Fruit fly (Drosophila melanogaster) whole organism, embryonic: ENCODE results near the gene CG34297.

Experiments used
- Abd-B ChIP-seq: fragments of 200-800 bp; sonication (Bioruptor generic); optimal IDR thresholded peaks from 2 replicates; lab custom pipeline; 2018; ENCODE audit warnings: missing biosample characterization, mild to moderate bottlenecking, missing genetic modification characterization, moderate library complexity
- Asciz ChIP-seq: fragments of 200-800 bp; sonication (Bioruptor generic); optimal IDR thresholded peaks from 2 replicates; lab custom pipeline; 2017; ENCODE audit warnings: missing biosample characterization, mild to moderate bottlenecking, missing genetic modification characterization, missing genetic modification reagents
- Atf-2 ChIP-seq: fragments of 200-800 bp; sonication (Bioruptor generic); optimal IDR thresholded peaks from 2 replicates; lab custom pipeline; 2016; ENCODE audit warnings: missing biosample characterization, missing genetic modification characterization
- Blimp-1 ChIP-seq: fragments of 200-800 bp; sonication (Bioruptor generic); optimal IDR thresholded peaks from 3 replicates; lab custom pipeline; 2018; ENCODE audit warnings: missing biosample characterization, missing genetic modification characterization, mild to moderate bottlenecking, moderate library complexity, missing genetic modification reagents
- CG10147 ChIP-seq: fragments of 200-800 bp; sonication (Bioruptor generic); optimal IDR thresholded peaks from 2 replicates; lab custom pipeline; 2019; ENCODE audit warnings: missing biosample characterization, mild to moderate bottlenecking, missing genetic modification characterization, moderate library complexity
- CG10274 ChIP-seq: fragments of 200-800 bp; sonication (Bioruptor generic); optimal IDR thresholded peaks from 3 replicates; lab custom pipeline; 2017; ENCODE audit warnings: missing biosample characterization, mild to moderate bottlenecking, missing genetic modification characterization
- CG12155 ChIP-seq: fragments of 200-800 bp; sonication (Bioruptor generic); optimal IDR thresholded peaks from 3 replicates; lab custom pipeline; 2016; ENCODE audit warnings: missing biosample characterization, missing genetic modification characterization
- CG12942 ChIP-seq: fragments of 200-800 bp; sonication (Bioruptor generic); optimal IDR thresholded peaks from 3 replicates; lab custom pipeline; 2016; ENCODE audit warnings: missing biosample characterization, missing genetic modification characterization
- CG14050 ChIP-seq: fragments of 200-800 bp; sonication (Bioruptor generic); IDR thresholded peaks from 3 replicates; pipeline ENCODE4 v1.3.6; 2022; ENCODE audit warnings: missing biosample characterization, missing genetic modification characterization
- CG15601 ChIP-seq: fragments of 200-800 bp; sonication (Bioruptor generic); optimal IDR thresholded peaks from 3 replicates; lab custom pipeline; 2019; ENCODE audit warnings: missing biosample characterization, mild to moderate bottlenecking, missing genetic modification characterization, moderate library complexity
- CG16863 ChIP-seq: fragments of 200-800 bp; sonication (Bioruptor generic); optimal IDR thresholded peaks from 3 replicates; lab custom pipeline; 2016; ENCODE audit warnings: missing biosample characterization, missing genetic modification characterization
- CG17361 ChIP-seq: fragments of 200-800 bp; sonication (Bioruptor generic); IDR thresholded peaks from 3 replicates; pipeline ENCODE4 v1.3.6; 2022; ENCODE audit warnings: missing biosample characterization, missing genetic modification characterization
- CG18619 ChIP-seq: fragments of 200-800 bp; sonication (Bioruptor generic); optimal IDR thresholded peaks from 3 replicates; lab custom pipeline; 2017; ENCODE audit warnings: missing biosample characterization, mild to moderate bottlenecking, missing genetic modification characterization
- CG32767 ChIP-seq: fragments of 200-800 bp; sonication (Bioruptor generic); IDR thresholded peaks from 2 replicates; pipeline ENCODE4 v1.3.6; 2022; ENCODE audit warnings: missing biosample characterization, missing genetic modification characterization
- CG43689 ChIP-seq: fragments of 200-800 bp; sonication (Bioruptor generic); IDR thresholded peaks from 2 replicates; pipeline ENCODE4 v1.3.6; 2022; ENCODE audit warnings: missing biosample characterization, missing genetic modification characterization
- CG4404 ChIP-seq: fragments of 200-800 bp; sonication (Bioruptor generic); IDR thresholded peaks from 2 replicates; pipeline ENCODE4 v1.3.6; 2022; ENCODE audit warnings: missing biosample characterization, missing genetic modification characterization
- CG7357 ChIP-seq: fragments of 200-800 bp; sonication (Bioruptor generic); IDR thresholded peaks from 3 replicates; pipeline ENCODE4 v1.3.6; 2022; ENCODE audit warnings: missing biosample characterization, missing genetic modification characterization
- CG7928 ChIP-seq: fragments of 200-800 bp; sonication (Bioruptor generic); optimal IDR thresholded peaks from 2 replicates; lab custom pipeline; 2017; ENCODE audit warnings: missing biosample characterization, mild to moderate bottlenecking, missing genetic modification characterization
- CG7963 ChIP-seq: fragments of 200-800 bp; sonication (Bioruptor generic); IDR thresholded peaks from 3 replicates; pipeline ENCODE4 v1.3.6; 2022; ENCODE audit warnings: missing biosample characterization, missing genetic modification characterization; ENCODE audit not compliant: partially characterized antibody
- CG8281 ChIP-seq: fragments of 200-800 bp; sonication (Bioruptor generic); optimal IDR thresholded peaks from 2 replicates; lab custom pipeline; 2018; ENCODE audit warnings: missing biosample characterization, mild to moderate bottlenecking, missing genetic modification characterization, moderate library complexity
- CG8924 ChIP-seq: fragments of 200-800 bp; optimal IDR thresholded peaks from 3 replicates; lab custom pipeline; 2019; ENCODE audit warnings: missing biosample characterization, mild to moderate bottlenecking, missing genetic modification characterization, moderate library complexity
- CG9876 ChIP-seq: fragments of 200-800 bp; sonication (Bioruptor generic); optimal IDR thresholded peaks from 2 replicates; lab custom pipeline; 2016; ENCODE audit warnings: missing biosample characterization, missing genetic modification characterization
- CHES-1-like ChIP-seq: fragments of 200-800 bp; sonication (Bioruptor generic); optimal IDR thresholded peaks from 2 replicates; lab custom pipeline; 2016; ENCODE audit warnings: missing biosample characterization, missing genetic modification characterization
- D19B ChIP-seq: fragments of 200-800 bp; sonication (Bioruptor generic); optimal IDR thresholded peaks from 2 replicates; lab custom pipeline; 2017; ENCODE audit warnings: missing biosample characterization, mild to moderate bottlenecking, missing genetic modification characterization
- Fer1 ChIP-seq: fragments of 200-800 bp; sonication (Bioruptor generic); optimal IDR thresholded peaks from 2 replicates; lab custom pipeline; 2017; ENCODE audit warnings: missing biosample characterization, mild to moderate bottlenecking, missing genetic modification characterization
- HHEX ChIP-seq: fragments of 200-800 bp; sonication (Bioruptor generic); optimal IDR thresholded peaks from 3 replicates; lab custom pipeline; 2017; ENCODE audit warnings: missing biosample characterization, mild to moderate bottlenecking, missing genetic modification characterization, missing genetic modification reagents
- Hey ChIP-seq: fragments of 200-800 bp; sonication (Bioruptor generic); optimal IDR thresholded peaks from 3 replicates; lab custom pipeline; 2018; ENCODE audit warnings: missing biosample characterization, mild to moderate bottlenecking, missing genetic modification characterization
- Hr78 ChIP-seq, 2 experiments: fragments of 200-800 bp in 1 of 2; fragments of >200 bp in 1 of 2; sonication (Bioruptor generic) in 1 of 2; optimal IDR thresholded peaks; 2 replicates each; lab custom pipeline; 2017 to 2019; ENCODE audit warnings: missing biosample characterization in 2 of 2, missing genetic modification characterization in 2 of 2, mild to moderate bottlenecking in 1 of 2, moderate library complexity in 1 of 2
- Max ChIP-seq: fragments of 200-800 bp; sonication (Bioruptor generic); optimal IDR thresholded peaks from 2 replicates; lab custom pipeline; 2016; ENCODE audit warnings: missing biosample characterization, mild to moderate bottlenecking, missing genetic modification characterization
- Neu2 ChIP-seq: fragments of 200-800 bp; sonication (Bioruptor generic); optimal IDR thresholded peaks from 3 replicates; lab custom pipeline; 2016; ENCODE audit warnings: missing biosample characterization, missing genetic modification characterization, borderline replicate concordance
- aop ChIP-seq: fragments of 200-800 bp; sonication (Bioruptor generic); IDR thresholded peaks from 2 replicates; pipeline ENCODE4 v1.3.6; 2022; ENCODE audit warnings: missing biosample characterization, missing genetic modification characterization
- bcd ChIP-seq: fragments of 200-800 bp; sonication (Bioruptor generic); optimal IDR thresholded peaks from 2 replicates; lab custom pipeline; 2017; ENCODE audit warnings: missing biosample characterization, mild to moderate bottlenecking, missing genetic modification characterization
- cad ChIP-seq: fragments of >200 bp; optimal IDR thresholded peaks from 2 replicates; lab custom pipeline; 2017; ENCODE audit warnings: missing biosample characterization, missing genetic modification characterization
- corto ChIP-seq: fragments of 200-800 bp; sonication (Bioruptor generic); optimal IDR thresholded peaks from 2 replicates; lab custom pipeline; 2016; ENCODE audit warnings: missing biosample characterization, mild to moderate bottlenecking, missing genetic modification characterization, moderate library complexity
- croc ChIP-seq: fragments of 200-800 bp; sonication (Bioruptor generic); conservative IDR thresholded peaks from 3 replicates; pipeline ENCODE4 v1.3.6; 2022; ENCODE audit warnings: missing biosample characterization, missing genetic modification characterization
- cwo ChIP-seq: fragments of 200-800 bp; sonication (Bioruptor generic); optimal IDR thresholded peaks from 3 replicates; lab custom pipeline; 2017; ENCODE audit warnings: missing biosample characterization, missing genetic modification characterization, mild to moderate bottlenecking, moderate library complexity, missing genetic modification reagents
- emc ChIP-seq: fragments of 200-800 bp; sonication (Bioruptor generic); optimal IDR thresholded peaks from 2 replicates; lab custom pipeline; 2016; ENCODE audit warnings: missing biosample characterization, missing genetic modification characterization
- fru ChIP-seq: fragments of >200 bp; optimal IDR thresholded peaks from 2 replicates; lab custom pipeline; 2017
- fu2 ChIP-seq: fragments of 200-800 bp; sonication (Bioruptor generic); optimal IDR thresholded peaks from 2 replicates; lab custom pipeline; 2016; ENCODE audit warnings: missing biosample characterization, missing genetic modification characterization
- gcm ChIP-seq: fragments of 200-800 bp; sonication (Bioruptor generic); optimal IDR thresholded peaks from 2 replicates; lab custom pipeline; 2019; ENCODE audit warnings: missing biosample characterization, mild to moderate bottlenecking, missing genetic modification characterization, moderate library complexity
- gt ChIP-seq: fragments of 200-800 bp; sonication (Bioruptor generic); IDR thresholded peaks from 2 replicates; pipeline ENCODE4 v1.3.6; 2022; ENCODE audit warnings: missing biosample characterization, missing genetic modification characterization
- insv ChIP-seq, 2 experiments: fragments of 200-800 bp; sonication (Bioruptor generic); optimal IDR thresholded peaks; 3 replicates each; lab custom pipeline; 2016 to 2018; ENCODE audit warnings: missing biosample characterization in 2 of 2, missing genetic modification characterization in 2 of 2
- lilli ChIP-seq: fragments of 200-800 bp; sonication (Bioruptor generic); optimal IDR thresholded peaks from 3 replicates; lab custom pipeline; 2016; ENCODE audit warnings: missing biosample characterization, missing genetic modification characterization
- lov ChIP-seq, 2 experiments: fragments of 200-800 bp in 1 of 2; fragments of >200 bp in 1 of 2; sonication (Bioruptor generic) in 1 of 2; IDR thresholded peaks in 1 of 2; optimal IDR thresholded peaks in 1 of 2; 2 replicates in 1 of 2; 3 replicates in 1 of 2; pipeline versions ENCODE4 v1.3.6 to Lab custom; 2017 to 2022; ENCODE audit warnings: missing biosample characterization in 1 of 2, missing genetic modification characterization in 1 of 2
- nerfin-1 ChIP-seq: fragments of 200-800 bp; sonication (Bioruptor generic); optimal IDR thresholded peaks from 3 replicates; lab custom pipeline; 2019; ENCODE audit warnings: missing biosample characterization, mild to moderate bottlenecking, missing genetic modification characterization, moderate library complexity
- oc ChIP-seq: fragments of 200-800 bp; sonication (Bioruptor generic); optimal IDR thresholded peaks from 2 replicates; lab custom pipeline; 2018; ENCODE audit warnings: missing biosample characterization, mild to moderate bottlenecking, missing genetic modification characterization, moderate library complexity
- pzg ChIP-seq: fragments of 200-800 bp; sonication (Bioruptor generic); optimal IDR thresholded peaks from 3 replicates; lab custom pipeline; 2018; ENCODE audit warnings: missing biosample characterization, mild to moderate bottlenecking, missing genetic modification characterization, moderate library complexity
- sim ChIP-seq: fragments of 200-800 bp; sonication (Bioruptor generic); IDR thresholded peaks from 2 replicates; pipeline ENCODE4 v1.3.6; 2022; ENCODE audit warnings: missing biosample characterization, missing genetic modification characterization
- so ChIP-seq: fragments of 200-800 bp; sonication (Bioruptor generic); IDR thresholded peaks from 3 replicates; pipeline ENCODE4 v1.3.6; 2022; ENCODE audit warnings: missing biosample characterization, missing genetic modification characterization

Gene CG34297

DNA sequence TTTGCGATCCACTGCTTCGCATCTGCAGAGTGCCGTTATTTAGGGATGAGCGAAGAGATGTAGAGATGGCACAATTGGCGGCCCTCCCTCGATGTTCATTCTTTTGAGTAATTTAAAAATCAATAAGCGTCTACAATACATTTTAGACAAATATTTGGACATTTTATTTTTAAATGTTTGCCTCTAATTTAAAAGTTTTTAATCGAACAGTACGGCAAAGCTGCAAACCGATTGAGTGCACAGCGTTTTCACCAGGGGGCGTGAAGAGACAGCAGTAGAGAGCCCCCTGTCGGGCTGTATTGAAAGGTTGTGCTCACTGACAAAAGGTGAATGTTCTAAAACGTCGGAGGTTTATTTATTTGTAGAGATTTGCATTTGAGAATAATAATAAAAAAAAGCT is 11.6 kb upstream of the CG34297 start, which contains the start of gene bcd (continued):
- no peak for TF ChIP-seq CG10147 (GFP tag; lab: Kevin White, UChicago)
- TF ChIP-seq sim (GFP tag; lab: Robert Waterston, UW), result 0 out of 2 replicates have a peak, but pooled peaks have one; percentile 4
- no peak for TF ChIP-seq Fer1 (GFP tag; lab: Kevin White, UChicago)
- no peak for TF ChIP-seq lov (optimal IDR thresholded peaks at IDR 0.05; lab: Kevin White, UChicago)
- TF ChIP-seq lov (GFP tag; IDR thresholded peaks at IDR 0.05; lab: Robert Waterston, UW), result 0 out of 3 replicates have a peak, but pooled peaks have one; percentile 56
- peak; percentile 62 for TF ChIP-seq nerfin-1 (tag; lab: Kevin White, UChicago)
- no peak for TF ChIP-seq gcm (GFP tag; lab: Kevin White, UChicago)
- peak; percentile 64 for TF ChIP-seq CG12942 (GFP tag; lab: Kevin White, UChicago)
- peak; percentile 75 for TF ChIP-seq CG16863 (GFP tag; lab: Kevin White, UChicago)
- TF ChIP-seq Abd-B, result peak; percentile 77
- peak; percentile 58; the same call in 1 of the 3 replicates for TF ChIP-seq CG7357 (GFP tag; lab: Robert Waterston, UW)
- TF ChIP-seq CG9876, result peak; percentile 74
- TF ChIP-seq corto, result no peak
- peak; percentile 26 for TF ChIP-seq CG18619 (GFP tag; lab: Kevin White, UChicago)
- peak; percentile 39; the same call in 1 of the 3 replicates for TF ChIP-seq CG14050 (GFP tag; lab: Robert Waterston, UW)
- TF ChIP-seq CG8281 (tag; lab: Kevin White, UChicago), result no peak
- TF ChIP-seq Atf-2 (GFP tag; lab: Kevin White, UChicago), result peak; percentile 82
- TF ChIP-seq croc (GFP tag; lab: Robert Waterston, UW), result peak; percentile 39; the same call in 2 of the 3 replicates
- TF ChIP-seq fu2 (GFP tag; lab: Kevin White, UChicago), result peak; percentile 38
- no peak for TF ChIP-seq Hey (tag; lab: Kevin White, UChicago)
- TF ChIP-seq Asciz (GFP tag; lab: Kevin White, UChicago), result peak; percentile 13
- TF ChIP-seq cwo (GFP tag; lab: Kevin White, UChicago), result no peak
- 0 out of 2 replicates have a peak, but pooled peaks have one; percentile 56 for TF ChIP-seq CG43689
- TF ChIP-seq gt (GFP tag; lab: Robert Waterston, UW), result peak; percentile 49; the same call in 1 of the 2 replicates
- TF ChIP-seq D19B (GFP tag; lab: Kevin White, UChicago), result peak; percentile 40
- TF ChIP-seq cad (GFP tag; lab: Kevin White, UChicago), result peak; percentile 43
- TF ChIP-seq pzg, result peak; percentile 28
- peak; percentile 26 for TF ChIP-seq CG15601
- peak in 1 of 2 experiments; percentile 54 for TF ChIP-seq insv (GFP tag; optimal IDR thresholded peaks at IDR 0.05; lab: Kevin White, UChicago)
- peak; percentile 61 for TF ChIP-seq Blimp-1 (GFP tag; lab: Kevin White, UChicago)
- TF ChIP-seq CG4404, result peak; percentile 70
- 0 out of 2 replicates have a peak, but pooled peaks have one; percentile 29 for TF ChIP-seq aop
- peak; percentile 54 for TF ChIP-seq CG12155 (GFP tag; lab: Kevin White, UChicago)
- peak; percentile 65; the same call in 2 of the 3 replicates for TF ChIP-seq CG17361 (GFP tag; lab: Robert Waterston, UW)
- no peak for TF ChIP-seq Hr78 (GFP tag; optimal IDR thresholded peaks at IDR 0.05; lab: Kevin White, UChicago)
- TF ChIP-seq Max (GFP tag; lab: Kevin White, UChicago), result peak; percentile 26
- no peak for TF ChIP-seq CG7963 (GFP tag; lab: Robert Waterston, UW)
- TF ChIP-seq so (GFP tag; lab: Robert Waterston, UW), result no peak
- peak; percentile 36 for TF ChIP-seq emc (GFP tag; lab: Kevin White, UChicago)
- peak; percentile 66 for TF ChIP-seq CG8924 (tag; lab: Kevin White, UChicago)
- TF ChIP-seq lilli (GFP tag; lab: Kevin White, UChicago), result peak; percentile 81
- peak; percentile 12 for TF ChIP-seq CG7928 (GFP tag; lab: Kevin White, UChicago)
- no peak for TF ChIP-seq fru (lab: Kevin White, UChicago)
- peak; percentile 16 for TF ChIP-seq CG10274 (GFP tag; lab: Kevin White, UChicago)
- peak; percentile 90 for TF ChIP-seq bcd (GFP tag; lab: Kevin White, UChicago)
- TF ChIP-seq HHEX (GFP tag; lab: Kevin White, UChicago), result peak; percentile 25
- peak; percentile 60 for TF ChIP-seq CHES-1-like (GFP tag; lab: Kevin White, UChicago)
- peak; percentile 75 for TF ChIP-seq CG32767 (GFP tag; lab: Robert Waterston, UW)
- TF ChIP-seq Neu2 (GFP tag; lab: Kevin White, UChicago), result no peak
- TF ChIP-seq oc, result peak; percentile 34
